Fruit fly (Drosophila melanogaster) whole organism, embryonic: ENCODE measurements around the gene Atpalpha.

Source experiments
- Antp ChIP-seq: fragments of 200-800 bp; sonication (Bioruptor generic); optimal IDR thresholded peaks from 3 replicates; lab custom pipeline; 2016; ENCODE audit warnings: missing biosample characterization, missing genetic modification characterization
- B-H1 ChIP-seq: fragments of 200-800 bp; sonication (Bioruptor generic); IDR thresholded peaks from 3 replicates; pipeline ENCODE4 v1.3.6; 2022; ENCODE audit warnings: missing biosample characterization, missing genetic modification characterization
- BEAF-32 ChIP-seq: fragments of 200-800 bp; sonication (Bioruptor generic); optimal IDR thresholded peaks from 3 replicates; lab custom pipeline; 2017; ENCODE audit warnings: missing biosample characterization, missing genetic modification characterization, mild to moderate bottlenecking, moderate library complexity, missing genetic modification reagents
- CG10209 ChIP-seq: fragments of 200-800 bp; sonication (Bioruptor generic); optimal IDR thresholded peaks from 3 replicates; lab custom pipeline; 2017; ENCODE audit warnings: missing biosample characterization, mild to moderate bottlenecking, missing genetic modification characterization, missing genetic modification reagents
- CG11560 ChIP-seq: fragments of 200-800 bp; sonication (Bioruptor generic); IDR thresholded peaks from 3 replicates; pipeline ENCODE4 v1.3.6; 2022; ENCODE audit warnings: missing biosample characterization, missing genetic modification characterization
- CG12219 ChIP-seq: fragments of 200-800 bp; sonication (Bioruptor generic); optimal IDR thresholded peaks from 3 replicates; lab custom pipeline; 2018; ENCODE audit warnings: missing biosample characterization, mild to moderate bottlenecking, missing genetic modification characterization
- CG13424 ChIP-seq: fragments of 200-800 bp; sonication (Bioruptor generic); optimal IDR thresholded peaks from 2 replicates; lab custom pipeline; 2019; ENCODE audit warnings: missing biosample characterization, mild to moderate bottlenecking, missing genetic modification characterization, moderate library complexity
- CG15269 ChIP-seq: fragments of 200-800 bp; sonication (Bioruptor generic); optimal IDR thresholded peaks from 2 replicates; lab custom pipeline; 2018; ENCODE audit warnings: missing biosample characterization, mild to moderate bottlenecking, missing genetic modification characterization, moderate library complexity
- CG17385 ChIP-seq: fragments of 200-800 bp; sonication (Bioruptor generic); optimal IDR thresholded peaks from 3 replicates; lab custom pipeline; 2018; ENCODE audit warnings: missing biosample characterization, mild to moderate bottlenecking, missing genetic modification characterization
- CG18011 ChIP-seq: fragments of 200-800 bp; sonication (Bioruptor generic); optimal IDR thresholded peaks from 2 replicates; lab custom pipeline; 2017; ENCODE audit warnings: missing biosample characterization, missing genetic modification characterization, mild to moderate bottlenecking, moderate library complexity, missing genotype
- CG18262 ChIP-seq: fragments of 200-800 bp; optimal IDR thresholded peaks from 3 replicates; lab custom pipeline; 2019; ENCODE audit warnings: missing biosample characterization, mild to moderate bottlenecking, missing genetic modification characterization, moderate library complexity
- CG2875 ChIP-seq: fragments of 200-800 bp; sonication (Bioruptor generic); optimal IDR thresholded peaks from 2 replicates; lab custom pipeline; 2017; ENCODE audit warnings: missing biosample characterization, mild to moderate bottlenecking, missing genetic modification characterization, missing genetic modification reagents
- CG3065 ChIP-seq: fragments of 200-800 bp; sonication (Bioruptor generic); optimal IDR thresholded peaks from 2 replicates; lab custom pipeline; 2016; ENCODE audit warnings: missing biosample characterization, missing genetic modification characterization
- CG34376 ChIP-seq: fragments of 200-800 bp; sonication (Bioruptor generic); optimal IDR thresholded peaks from 2 replicates; lab custom pipeline; 2018; ENCODE audit warnings: missing biosample characterization, mild to moderate bottlenecking, missing genetic modification characterization
- CG8765 ChIP-seq: fragments of 200-800 bp; sonication (Bioruptor generic); IDR thresholded peaks from 2 replicates; pipeline ENCODE4 v1.3.6; 2022; ENCODE audit warnings: missing biosample characterization, missing genetic modification characterization
- CG9215 ChIP-seq: fragments of 200-800 bp; sonication (Bioruptor generic); IDR thresholded peaks from 2 replicates; pipeline ENCODE4 v1.3.6; 2022; ENCODE audit warnings: missing biosample characterization, missing genetic modification characterization
- CG9727 ChIP-seq: fragments of 200-800 bp; sonication (Bioruptor generic); optimal IDR thresholded peaks from 3 replicates; lab custom pipeline; 2017; ENCODE audit warnings: missing biosample characterization, mild to moderate bottlenecking, missing genetic modification characterization
- Dll ChIP-seq: fragments of 200-800 bp; sonication (Bioruptor generic); IDR thresholded peaks from 4 replicates; pipeline ENCODE4 v1.3.6; 2022; ENCODE audit warnings: missing biosample characterization, missing genetic modification characterization; ENCODE audit not compliant: partially characterized antibody
- H15 ChIP-seq: fragments of 200-800 bp; sonication (Bioruptor generic); IDR thresholded peaks from 3 replicates; pipeline ENCODE4 v1.3.6; 2022; ENCODE audit warnings: missing biosample characterization, missing genetic modification characterization
- HLH54F ChIP-seq: fragments of 200-800 bp; sonication (Bioruptor generic); optimal IDR thresholded peaks from 3 replicates; lab custom pipeline; 2016; ENCODE audit warnings: missing biosample characterization, missing genetic modification characterization
- Max ChIP-seq: fragments of 200-800 bp; sonication (Bioruptor generic); optimal IDR thresholded peaks from 2 replicates; lab custom pipeline; 2016; ENCODE audit warnings: missing biosample characterization, mild to moderate bottlenecking, missing genetic modification characterization
- Optix ChIP-seq: fragments of 200-800 bp; sonication (Bioruptor generic); IDR thresholded peaks from 3 replicates; pipeline ENCODE4 v1.3.6; 2022; ENCODE audit warnings: missing biosample characterization, missing genetic modification characterization
- ara ChIP-seq: fragments of 200-800 bp; sonication (Bioruptor generic); IDR thresholded peaks from 2 replicates; pipeline ENCODE4 v1.3.6; 2022; ENCODE audit warnings: missing biosample characterization, missing genetic modification characterization
- az2 ChIP-seq: fragments of 200-800 bp; sonication (Bioruptor generic); optimal IDR thresholded peaks from 3 replicates; lab custom pipeline; 2016; ENCODE audit warnings: missing biosample characterization, missing genetic modification characterization
- bbx ChIP-seq: fragments of 200-800 bp; sonication (Bioruptor generic); IDR thresholded peaks from 2 replicates; pipeline ENCODE4 v1.3.6; 2022; ENCODE audit warnings: missing biosample characterization, missing genetic modification characterization; ENCODE audit not compliant: partially characterized antibody
- cato ChIP-seq: fragments of 200-800 bp; sonication (Bioruptor generic); optimal IDR thresholded peaks from 2 replicates; lab custom pipeline; 2016; ENCODE audit warnings: missing biosample characterization, missing genetic modification characterization, borderline replicate concordance
- cg ChIP-seq: fragments of 200-800 bp; sonication (Bioruptor generic); optimal IDR thresholded peaks from 3 replicates; lab custom pipeline; 2019; ENCODE audit warnings: missing biosample characterization, mild to moderate bottlenecking, missing genetic modification characterization, moderate library complexity
- croc ChIP-seq: fragments of 200-800 bp; sonication (Bioruptor generic); conservative IDR thresholded peaks from 3 replicates; pipeline ENCODE4 v1.3.6; 2022; ENCODE audit warnings: missing biosample characterization, missing genetic modification characterization
- crol ChIP-seq: fragments of 200-800 bp; sonication (Bioruptor generic); IDR thresholded peaks from 2 replicates; pipeline ENCODE4 v1.3.6; 2022; ENCODE audit warnings: missing biosample characterization, missing genetic modification characterization
- da ChIP-seq: fragments of 200-800 bp; sonication (Bioruptor generic); optimal IDR thresholded peaks from 2 replicates; lab custom pipeline; 2016; ENCODE audit warnings: missing biosample characterization, missing genetic modification characterization
- dmrt11E ChIP-seq: fragments of 200-800 bp; sonication (Bioruptor generic); optimal IDR thresholded peaks from 3 replicates; lab custom pipeline; 2018; ENCODE audit warnings: missing biosample characterization, mild to moderate bottlenecking, missing genetic modification characterization, moderate library complexity
- ems ChIP-seq: fragments of 200-800 bp; sonication (Bioruptor generic); optimal IDR thresholded peaks from 3 replicates; lab custom pipeline; 2016; ENCODE audit warnings: missing biosample characterization, missing genetic modification characterization
- ewg ChIP-seq: fragments of 200-800 bp; sonication (Bioruptor generic); optimal IDR thresholded peaks from 3 replicates; lab custom pipeline; 2017; ENCODE audit warnings: mild to moderate bottlenecking, missing biosample characterization, missing genetic modification reagents, missing genetic modification characterization
- exex ChIP-seq: fragments of 200-800 bp; sonication (Bioruptor generic); optimal IDR thresholded peaks from 4 replicates; lab custom pipeline; 2018; ENCODE audit warnings: missing biosample characterization, mild to moderate bottlenecking, missing genetic modification characterization, moderate library complexity
- fd64A ChIP-seq: fragments of 200-800 bp; sonication (Bioruptor generic); optimal IDR thresholded peaks from 3 replicates; lab custom pipeline; 2018; ENCODE audit warnings: missing biosample characterization, mild to moderate bottlenecking, missing genetic modification characterization
- gcm ChIP-seq: fragments of 200-800 bp; sonication (Bioruptor generic); optimal IDR thresholded peaks from 2 replicates; lab custom pipeline; 2019; ENCODE audit warnings: missing biosample characterization, mild to moderate bottlenecking, missing genetic modification characterization, moderate library complexity
- gfzf ChIP-seq: fragments of 200-800 bp; sonication (Bioruptor generic); optimal IDR thresholded peaks from 2 replicates; lab custom pipeline; 2016; ENCODE audit warnings: missing biosample characterization, mild to moderate bottlenecking, missing genetic modification characterization, moderate library complexity
- klu ChIP-seq: fragments of 200-800 bp; sonication (Bioruptor generic); IDR thresholded peaks from 2 replicates; pipeline ENCODE4 v1.3.6; 2022; ENCODE audit warnings: missing biosample characterization, missing genetic modification characterization
- lola ChIP-seq, 3 experiments: fragments of >200 bp in 2 of 3; fragments of 200-800 bp in 1 of 3; sonication (Bioruptor generic) in 1 of 3; optimal IDR thresholded peaks; 2 replicates each; lab custom pipeline; 2017 to 2019; ENCODE audit warnings: missing biosample characterization in 3 of 3, missing genetic modification characterization in 3 of 3, mild to moderate bottlenecking in 1 of 3, moderate library complexity in 1 of 3
- maf-S ChIP-seq: fragments of 200-800 bp; sonication (Bioruptor generic); optimal IDR thresholded peaks from 2 replicates; lab custom pipeline; 2016; ENCODE audit warnings: missing biosample characterization, missing genetic modification characterization
- nerfin-1 ChIP-seq: fragments of 200-800 bp; sonication (Bioruptor generic); optimal IDR thresholded peaks from 3 replicates; lab custom pipeline; 2019; ENCODE audit warnings: missing biosample characterization, mild to moderate bottlenecking, missing genetic modification characterization, moderate library complexity
- pfk ChIP-seq: fragments of 200-800 bp; sonication (Bioruptor generic); optimal IDR thresholded peaks from 2 replicates; lab custom pipeline; 2018; ENCODE audit warnings: missing biosample characterization, mild to moderate bottlenecking, missing genetic modification characterization, moderate library complexity
- pum ChIP-seq: fragments of 200-800 bp; sonication (Bioruptor generic); optimal IDR thresholded peaks from 2 replicates; lab custom pipeline; 2016; ENCODE audit warnings: missing biosample characterization, missing genetic modification characterization
- seq ChIP-seq: fragments of 200-800 bp; sonication (Bioruptor generic); IDR thresholded peaks from 2 replicates; pipeline ENCODE4 v1.3.6; 2022; ENCODE audit warnings: missing biosample characterization, missing genetic modification characterization
- sqz ChIP-seq: fragments of 200-800 bp; sonication (Bioruptor generic); optimal IDR thresholded peaks from 3 replicates; lab custom pipeline; 2018; ENCODE audit warnings: missing biosample characterization, mild to moderate bottlenecking, missing genetic modification characterization
- trh ChIP-seq: fragments of 200-800 bp; sonication (Bioruptor generic); optimal IDR thresholded peaks from 2 replicates; lab custom pipeline; 2016; ENCODE audit warnings: missing biosample characterization, missing genetic modification characterization
- twi ChIP-seq: fragments of 200-800 bp; optimal IDR thresholded peaks from 2 replicates; lab custom pipeline; 2019; ENCODE audit warnings: missing biosample characterization, mild to moderate bottlenecking, missing genetic modification characterization, moderate library complexity
- unpg ChIP-seq: fragments of 200-800 bp; sonication (Bioruptor generic); optimal IDR thresholded peaks from 3 replicates; lab custom pipeline; 2018; ENCODE audit warnings: missing biosample characterization, mild to moderate bottlenecking, missing genetic modification characterization, moderate library complexity
- wek ChIP-seq: fragments of 200-800 bp; sonication (Bioruptor generic); optimal IDR thresholded peaks from 3 replicates; lab custom pipeline; 2018; ENCODE audit warnings: missing biosample characterization, mild to moderate bottlenecking, missing genetic modification characterization, moderate library complexity
- wor ChIP-seq: fragments of 200-800 bp; sonication (Bioruptor generic); IDR thresholded peaks from 2 replicates; pipeline ENCODE4 v1.3.6; 2022; ENCODE audit warnings: missing biosample characterization, missing genetic modification characterization
- zen ChIP-seq: fragments of 200-800 bp; sonication (Bioruptor generic); optimal IDR thresholded peaks from 3 replicates; lab custom pipeline; 2018; ENCODE audit warnings: missing biosample characterization, mild to moderate bottlenecking, missing genetic modification characterization, moderate library complexity

Atpalpha gene

dm6 chr3R:20947991-20948407 lies 515 bp upstream of the Atpalpha start (continued):
- TF ChIP-seq pfk (no peak), CG15269 (tag; lab: Kevin White, UChicago) (no peak), wek (GFP tag; lab: Kevin White, UChicago) (no peak), CG12219 (GFP tag; lab: Kevin White, UChicago) (no peak), Max (GFP tag; lab: Kevin White, UChicago) (no peak), wor (no peak), croc (GFP tag; lab: Robert Waterston, UW) (no peak), az2 (GFP tag; lab: Kevin White, UChicago) (peak; percentile 5), seq (GFP tag; lab: Robert Waterston, UW) (no peak), twi (tag; lab: Kevin White, UChicago) (no peak), maf-S (GFP tag; lab: Kevin White, UChicago) (peak; percentile 6), dmrt11E (tag; lab: Kevin White, UChicago) (no peak), Antp (GFP tag; lab: Kevin White, UChicago) (peak; percentile 39), exex (no peak), pum (GFP tag; lab: Kevin White, UChicago) (peak; percentile 26), B-H1 (no peak), klu (GFP tag; lab: Robert Waterston, UW) (no peak), BEAF-32 (GFP tag; lab: Kevin White, UChicago) (no peak), da (GFP tag; lab: Kevin White, UChicago) (no peak), bbx (peak; percentile 38; the same call in 1 of the 2 replicates), CG10209 (GFP tag; lab: Kevin White, UChicago) (no peak), cg (GFP tag; lab: Kevin White, UChicago) (no peak), ewg (GFP tag; lab: Kevin White, UChicago) (no peak), ems (GFP tag; lab: Kevin White, UChicago) (no peak), Optix (GFP tag; lab: Robert Waterston, UW) (no peak), CG3065 (GFP tag; lab: Kevin White, UChicago) (no peak), unpg (GFP tag; lab: Kevin White, UChicago) (no peak), gcm (GFP tag; lab: Kevin White, UChicago) (no peak), CG2875 (GFP tag; lab: Kevin White, UChicago) (peak; percentile 1), Dll (GFP tag; lab: Robert Waterston, UW) (no peak), CG8765 (GFP tag; lab: Robert Waterston, UW) (no peak), CG18262 (tag; lab: Kevin White, UChicago) (no peak), cato (GFP tag; lab: Kevin White, UChicago) (no peak), zen (tag; lab: Kevin White, UChicago) (peak; percentile 15), nerfin-1 (tag; lab: Kevin White, UChicago) (no peak), CG34376 (no peak), CG17385 (no peak), sqz (GFP tag; lab: Kevin White, UChicago) (no peak), crol (GFP tag; lab: Robert Waterston, UW) (no peak), H15 (no peak), ara (GFP tag; lab: Robert Waterston, UW) (no peak), gfzf (GFP tag; lab: Kevin White, UChicago) (peak; percentile 28), CG11560 (no peak), CG13424 (peak; percentile 15), lola (GFP tag; optimal IDR thresholded peaks at IDR 0.05; lab: Kevin White, UChicago) (no peak), CG9727 (GFP tag; lab: Kevin White, UChicago) (no peak), fd64A (no peak), CG9215 (GFP tag; lab: Robert Waterston, UW) (peak; percentile 27; the same call in 1 of the 2 replicates), CG18011 (GFP tag; lab: Kevin White, UChicago) (no peak), trh (GFP tag; lab: Kevin White, UChicago) (no peak), HLH54F (GFP tag; lab: Kevin White, UChicago) (no peak)
